Fruit fly (Drosophila melanogaster) ovary, adult (tissue): ENCODE results near the gene CG15742.

Source experiments
- CG17801 ChIP-seq: fragments of 200-800 bp; optimal IDR thresholded peaks from 2 replicates; lab custom pipeline; 2019; ENCODE audit warnings: missing biosample characterization, mild to moderate bottlenecking, missing genetic modification characterization, moderate library complexity; ENCODE audit not compliant: partially characterized antibody

The CG15742 gene

DNA sequence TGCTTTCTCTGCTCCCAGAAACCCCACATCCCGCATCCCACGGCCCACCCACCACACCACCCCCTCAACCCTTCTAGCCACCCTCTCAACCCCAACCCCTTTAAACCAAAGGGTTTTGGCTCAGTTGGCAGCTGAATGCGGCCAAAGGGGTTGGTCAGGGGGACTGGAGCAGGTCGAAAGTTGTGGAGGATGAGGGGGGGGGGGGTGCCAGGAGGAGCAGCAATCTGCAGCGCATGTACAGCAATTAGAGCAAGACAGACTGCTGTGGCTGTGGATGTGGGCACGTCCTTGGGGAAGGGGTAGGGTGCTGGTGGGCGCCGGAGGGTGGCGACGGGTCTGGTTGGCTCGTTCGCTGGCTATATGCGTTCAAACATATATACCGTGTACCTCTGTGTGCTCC, 49.7 kb downstream of the CG15742 start:
- TF ChIP-seq CG17801: no peak

DNA sequence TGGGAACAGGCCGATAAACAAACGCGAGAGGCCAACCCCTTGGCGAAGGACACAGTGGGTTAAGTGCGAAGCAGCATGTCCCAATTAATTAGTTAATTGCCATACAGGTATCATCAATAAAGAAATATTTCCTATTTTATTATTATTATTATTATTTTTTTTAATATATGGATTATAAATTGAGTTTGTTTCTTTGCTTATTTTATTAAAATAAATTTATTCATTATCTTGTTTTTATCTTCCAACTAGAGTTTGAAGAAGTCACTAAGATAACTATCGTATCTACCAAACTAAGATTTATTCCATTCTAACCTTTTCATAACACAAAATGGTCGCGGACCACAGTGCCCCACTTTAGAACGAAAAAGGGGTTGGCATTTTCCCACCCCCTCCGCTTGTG, 50.2 kb downstream of the CG15742 start:
- TF ChIP-seq CG17801: no peak
